Fruit fly (Drosophila melanogaster) whole organism, embryonic: Measurements from ENCODE around the gene CG12182.
A peak's percentile ranks its signal among the peaks of the same experiment; 100 is the strongest.

Experiments
- Antp ChIP-seq: fragments of 200-800 bp; sonication (Bioruptor generic); optimal IDR thresholded peaks from 3 replicates; lab custom pipeline; 2016; ENCODE audit warnings: missing biosample characterization, missing genetic modification characterization
- Atf6 ChIP-seq: fragments of 200-800 bp; sonication (Bioruptor generic); IDR thresholded peaks from 2 replicates; pipeline ENCODE4 v1.3.6; 2022; ENCODE audit warnings: missing biosample characterization, missing genetic modification characterization
- CG10654 ChIP-seq: fragments of 200-800 bp; sonication (Bioruptor generic); optimal IDR thresholded peaks from 2 replicates; lab custom pipeline; 2016; ENCODE audit warnings: missing biosample characterization, missing genetic modification characterization
- CG16779 ChIP-seq: fragments of 200-800 bp; sonication (Bioruptor generic); IDR thresholded peaks from 2 replicates; pipeline ENCODE4 v1.3.6; 2022; ENCODE audit warnings: missing biosample characterization, missing genetic modification characterization
- CG16813 ChIP-seq: fragments of 200-800 bp; sonication (Bioruptor generic); IDR thresholded peaks from 3 replicates; pipeline ENCODE4 v1.3.6; 2022; ENCODE audit warnings: missing biosample characterization, missing genetic modification characterization; ENCODE audit not compliant: partially characterized antibody
- CG17802 ChIP-seq: fragments of 200-800 bp; sonication (Bioruptor generic); optimal IDR thresholded peaks from 2 replicates; lab custom pipeline; 2018; ENCODE audit warnings: missing biosample characterization, mild to moderate bottlenecking, missing genetic modification characterization, moderate library complexity
- CG17912 ChIP-seq: fragments of 200-800 bp; sonication (Bioruptor generic); optimal IDR thresholded peaks from 2 replicates; lab custom pipeline; 2018; ENCODE audit warnings: missing biosample characterization, mild to moderate bottlenecking, missing genetic modification characterization
- CG2712 ChIP-seq: fragments of 200-800 bp; optimal IDR thresholded peaks from 3 replicates; lab custom pipeline; 2019; ENCODE audit warnings: missing biosample characterization, mild to moderate bottlenecking, missing genetic modification characterization, moderate library complexity
- CG3065 ChIP-seq: fragments of 200-800 bp; sonication (Bioruptor generic); optimal IDR thresholded peaks from 2 replicates; lab custom pipeline; 2016; ENCODE audit warnings: missing biosample characterization, missing genetic modification characterization
- CG4854 ChIP-seq: fragments of 200-800 bp; sonication (Bioruptor generic); optimal IDR thresholded peaks from 2 replicates; lab custom pipeline; 2016; ENCODE audit warnings: missing biosample characterization, missing genetic modification characterization, inconsistent platforms
- CG6254 ChIP-seq: fragments of 200-800 bp; sonication (Bioruptor generic); optimal IDR thresholded peaks from 3 replicates; lab custom pipeline; 2017; ENCODE audit warnings: mild to moderate bottlenecking, missing biosample characterization, missing genetic modification reagents, missing genetic modification characterization
- CG6654 ChIP-seq: fragments of 200-800 bp; sonication (Bioruptor generic); optimal IDR thresholded peaks from 2 replicates; lab custom pipeline; 2017; ENCODE audit warnings: missing biosample characterization, mild to moderate bottlenecking, missing genetic modification characterization
- CG8290 ChIP-seq, 3 experiments: fragments of 200-800 bp; sonication (Bioruptor generic); optimal IDR thresholded peaks; 2 replicates each; lab custom pipeline; 2016 to 2019; ENCODE audit warnings: missing biosample characterization in 3 of 3, missing genetic modification characterization in 3 of 3, mild to moderate bottlenecking in 2 of 3, moderate library complexity in 1 of 3
- CG9437 ChIP-seq: fragments of 200-800 bp; sonication (Bioruptor generic); optimal IDR thresholded peaks from 2 replicates; lab custom pipeline; 2018; ENCODE audit warnings: missing biosample characterization, mild to moderate bottlenecking, missing genetic modification characterization
- CHES-1-like ChIP-seq: fragments of 200-800 bp; sonication (Bioruptor generic); optimal IDR thresholded peaks from 2 replicates; lab custom pipeline; 2016; ENCODE audit warnings: missing biosample characterization, missing genetic modification characterization
- D ChIP-seq, 2 experiments: fragments of 200-800 bp in 1 of 2; fragments of >200 bp in 1 of 2; sonication (Bioruptor generic) in 1 of 2; optimal IDR thresholded peaks; 2 replicates in 1 of 2; 3 replicates in 1 of 2; lab custom pipeline; 2017; ENCODE audit warnings: mild to moderate bottlenecking in 1 of 2, missing biosample characterization in 1 of 2, missing genetic modification characterization in 1 of 2, missing genetic modification reagents in 1 of 2
- Dbx ChIP-seq: fragments of 200-800 bp; sonication (Bioruptor generic); IDR thresholded peaks from 3 replicates; pipeline ENCODE4 v1.3.6; 2022; ENCODE audit warnings: missing biosample characterization, missing genetic modification characterization
- Drgx ChIP-seq: fragments of 200-800 bp; sonication (Bioruptor generic); IDR thresholded peaks from 2 replicates; pipeline ENCODE4 v1.3.6; 2022; ENCODE audit warnings: missing biosample characterization, missing genetic modification characterization
- HLHmδ ChIP-seq: fragments of 200-800 bp; sonication (Bioruptor generic); optimal IDR thresholded peaks from 2 replicates; lab custom pipeline; 2018; ENCODE audit warnings: missing biosample characterization, mild to moderate bottlenecking, missing genetic modification characterization, moderate library complexity
- MTF-1 ChIP-seq: fragments of 200-800 bp; sonication (Bioruptor generic); optimal IDR thresholded peaks from 2 replicates; lab custom pipeline; 2018; ENCODE audit warnings: missing biosample characterization, mild to moderate bottlenecking, missing genetic modification characterization, borderline replicate concordance
- Rfx ChIP-seq: fragments of 200-800 bp; sonication (Bioruptor generic); IDR thresholded peaks from 2 replicates; pipeline ENCODE4 v1.3.6; 2022; ENCODE audit warnings: missing biosample characterization, missing genetic modification characterization
- Side ChIP-seq: fragments of 200-800 bp; sonication (Bioruptor generic); optimal IDR thresholded peaks from 2 replicates; lab custom pipeline; 2016; ENCODE audit warnings: missing biosample characterization, missing genetic modification characterization
- Sox100B ChIP-seq: fragments of 200-800 bp; sonication (Bioruptor generic); optimal IDR thresholded peaks from 3 replicates; lab custom pipeline; 2018; ENCODE audit warnings: missing biosample characterization, mild to moderate bottlenecking, missing genetic modification characterization
- abd-A ChIP-seq: fragments of 200-800 bp; sonication (Bioruptor generic); optimal IDR thresholded peaks from 3 replicates; lab custom pipeline; 2019; ENCODE audit warnings: missing biosample characterization, mild to moderate bottlenecking, missing genetic modification characterization, moderate library complexity
- az2 ChIP-seq: fragments of 200-800 bp; sonication (Bioruptor generic); optimal IDR thresholded peaks from 3 replicates; lab custom pipeline; 2016; ENCODE audit warnings: missing biosample characterization, missing genetic modification characterization
- bcd ChIP-seq: fragments of 200-800 bp; sonication (Bioruptor generic); optimal IDR thresholded peaks from 2 replicates; lab custom pipeline; 2017; ENCODE audit warnings: missing biosample characterization, mild to moderate bottlenecking, missing genetic modification characterization
- br ChIP-seq: fragments of >200 bp; optimal IDR thresholded peaks from 2 replicates; lab custom pipeline; 2017
- cas ChIP-seq: fragments of 200-800 bp; sonication (Bioruptor generic); IDR thresholded peaks from 2 replicates; pipeline ENCODE4 v1.3.6; 2022; ENCODE audit warnings: missing biosample characterization, missing genetic modification characterization
- cato ChIP-seq: fragments of 200-800 bp; sonication (Bioruptor generic); optimal IDR thresholded peaks from 2 replicates; lab custom pipeline; 2016; ENCODE audit warnings: missing biosample characterization, missing genetic modification characterization, borderline replicate concordance
- chinmo ChIP-seq: fragments of 200-800 bp; sonication (Bioruptor generic); IDR thresholded peaks from 4 replicates; pipeline ENCODE4 v1.3.6; 2022; ENCODE audit warnings: missing biosample characterization, missing genetic modification characterization; ENCODE audit not compliant: partially characterized antibody
- chm ChIP-seq: fragments of 200-800 bp; sonication (Bioruptor generic); IDR thresholded peaks from 2 replicates; pipeline ENCODE4 v1.3.6; 2022; ENCODE audit warnings: missing biosample characterization, missing genetic modification characterization
- chn ChIP-seq: fragments of 200-800 bp; sonication (Bioruptor generic); optimal IDR thresholded peaks from 2 replicates; lab custom pipeline; 2016; ENCODE audit warnings: missing biosample characterization, missing genetic modification characterization
- crc ChIP-seq: fragments of 200-800 bp; sonication (Bioruptor generic); optimal IDR thresholded peaks from 2 replicates; lab custom pipeline; 2016; ENCODE audit warnings: missing biosample characterization, missing genetic modification characterization
- gce ChIP-seq: fragments of 200-800 bp; sonication (Bioruptor generic); IDR thresholded peaks from 3 replicates; pipeline ENCODE4 v1.3.6; 2022; ENCODE audit warnings: missing biosample characterization, missing genetic modification characterization
- gcm2 ChIP-seq: fragments of 200-800 bp; sonication (Bioruptor generic); optimal IDR thresholded peaks from 2 replicates; lab custom pipeline; 2016; ENCODE audit warnings: missing biosample characterization, missing genetic modification characterization
- h ChIP-seq: fragments of >200 bp; optimal IDR thresholded peaks from 2 replicates; lab custom pipeline; 2017
- hth ChIP-seq: fragments of >200 bp; optimal IDR thresholded peaks from 2 replicates; lab custom pipeline; 2017; ENCODE audit warnings: inconsistent platforms
- mirr ChIP-seq: fragments of 200-800 bp; sonication (Bioruptor generic); optimal IDR thresholded peaks from 3 replicates; lab custom pipeline; 2018; ENCODE audit warnings: missing biosample characterization, mild to moderate bottlenecking, missing genetic modification characterization
- mld ChIP-seq: fragments of 200-800 bp; sonication (Bioruptor generic); IDR thresholded peaks from 3 replicates; pipeline ENCODE4 v1.3.6; 2022; ENCODE audit warnings: missing biosample characterization, missing genetic modification characterization; ENCODE audit not compliant: partially characterized antibody
- onecut ChIP-seq: fragments of 200-800 bp; sonication (Bioruptor generic); IDR thresholded peaks from 2 replicates; pipeline ENCODE4 v1.3.6; 2022; ENCODE audit warnings: missing biosample characterization, missing genetic modification characterization
- otp ChIP-seq: fragments of 200-800 bp; sonication (Bioruptor generic); IDR thresholded peaks from 3 replicates; pipeline ENCODE4, ENCODE4 v1.3.6; 2022; ENCODE audit warnings: missing biosample characterization, missing genetic modification characterization
- pum ChIP-seq: fragments of 200-800 bp; sonication (Bioruptor generic); optimal IDR thresholded peaks from 2 replicates; lab custom pipeline; 2016; ENCODE audit warnings: missing biosample characterization, missing genetic modification characterization
- rib ChIP-seq: fragments of 200-800 bp; sonication (Bioruptor generic); IDR thresholded peaks from 2 replicates; pipeline ENCODE4 v1.3.6; 2022; ENCODE audit warnings: missing biosample characterization, missing genetic modification characterization
- sens-2 ChIP-seq: fragments of 200-800 bp; sonication (Bioruptor generic); IDR thresholded peaks from 2 replicates; pipeline ENCODE4 v1.3.6; 2022; ENCODE audit warnings: missing biosample characterization, missing genetic modification characterization
- seq ChIP-seq: fragments of 200-800 bp; sonication (Bioruptor generic); IDR thresholded peaks from 2 replicates; pipeline ENCODE4 v1.3.6; 2022; ENCODE audit warnings: missing biosample characterization, missing genetic modification characterization
- sim ChIP-seq: fragments of 200-800 bp; sonication (Bioruptor generic); IDR thresholded peaks from 2 replicates; pipeline ENCODE4 v1.3.6; 2022; ENCODE audit warnings: missing biosample characterization, missing genetic modification characterization
- sima ChIP-seq: fragments of 200-800 bp; sonication (Bioruptor generic); optimal IDR thresholded peaks from 2 replicates; lab custom pipeline; 2016; ENCODE audit warnings: missing biosample characterization, missing genetic modification characterization
- stwl ChIP-seq: fragments of 200-800 bp; sonication (Bioruptor generic); optimal IDR thresholded peaks from 3 replicates; lab custom pipeline; 2018; ENCODE audit warnings: missing biosample characterization, mild to moderate bottlenecking, missing genetic modification characterization, moderate library complexity
- toy ChIP-seq: fragments of 200-800 bp; sonication (Bioruptor generic); IDR thresholded peaks from 2 replicates; pipeline ENCODE4 v1.3.6; 2022; ENCODE audit warnings: missing biosample characterization, missing genetic modification characterization
- yki ChIP-seq: fragments of >200 bp; optimal IDR thresholded peaks from 3 replicates; lab custom pipeline; 2018

CG12182 gene

DNA sequence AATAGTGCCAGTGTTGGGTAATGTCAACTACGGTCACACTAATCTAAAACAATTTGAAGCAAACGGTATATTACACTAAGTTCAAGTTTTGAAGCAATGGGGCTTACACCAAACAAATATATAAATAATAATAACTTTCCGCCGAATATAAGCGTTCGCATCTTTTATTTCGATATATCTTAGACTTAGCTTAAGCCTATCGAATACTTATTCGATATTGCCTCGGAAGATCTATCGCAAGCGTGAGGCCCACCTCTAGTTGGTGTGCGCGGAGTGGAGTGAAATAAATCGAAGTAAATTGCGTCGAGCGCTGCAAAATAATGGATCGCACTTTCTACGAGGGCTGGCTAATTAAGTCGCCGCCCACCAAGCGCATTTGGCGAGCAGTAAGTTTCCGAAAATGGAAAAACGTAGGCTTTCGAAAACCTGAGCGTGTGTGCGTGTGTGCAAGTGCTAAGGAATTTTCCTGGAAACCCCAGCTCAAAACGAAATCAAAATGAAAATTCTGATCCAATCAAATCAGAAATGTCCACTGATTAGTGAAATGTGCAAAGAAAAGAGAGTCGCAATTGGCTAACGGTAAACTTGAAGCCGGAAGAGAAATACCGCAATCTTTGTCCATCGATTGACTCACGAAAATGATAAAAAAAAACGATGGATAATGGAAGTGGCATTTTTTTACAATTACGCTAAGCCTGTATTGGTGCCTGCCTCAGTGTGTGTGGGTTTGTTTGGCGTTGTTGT is 10.0 kb downstream of the CG12182 start, which contains the start of gene dos (continued):
- TF ChIP-seq otp (GFP tag; lab: Robert Waterston, UW) (0 out of 3 replicates have a peak, but pooled peaks have one; percentile 50), onecut (GFP tag; lab: Robert Waterston, UW) (peak; percentile 27; the same call in 1 of the 2 replicates), seq (GFP tag; lab: Robert Waterston, UW) (no peak), CG16813 (GFP tag; lab: Robert Waterston, UW) (peak; percentile 79), sima (GFP tag; lab: Kevin White, UChicago) (no peak), stwl (tag; lab: Kevin White, UChicago) (peak; percentile 97), chm (GFP tag; lab: Robert Waterston, UW) (peak; percentile 23; the same call in 1 of the 2 replicates), CG6254 (no peak), mld (GFP tag; lab: Robert Waterston, UW) (no peak), Side (GFP tag; lab: Kevin White, UChicago) (no peak), gcm2 (GFP tag; lab: Kevin White, UChicago) (peak; percentile 28), Antp (GFP tag; lab: Kevin White, UChicago) (peak; percentile 24), pum (GFP tag; lab: Kevin White, UChicago) (no peak), Sox100B (peak; percentile 22), CG9437 (GFP tag; lab: Kevin White, UChicago) (no peak), sim (GFP tag; lab: Robert Waterston, UW) (no peak), Dbx (peak; percentile 62; the same call in 2 of the 3 replicates), CG6654 (GFP tag; lab: Kevin White, UChicago) (no peak), CG16779 (GFP tag; lab: Robert Waterston, UW) (no peak), crc (GFP tag; lab: Kevin White, UChicago) (no peak), CG17802 (tag; lab: Kevin White, UChicago) (peak; percentile 27), HLHmδ (peak; percentile 5), CG8290 (GFP tag; optimal IDR thresholded peaks at IDR 0.05; lab: Kevin White, UChicago) (peak; percentile 81), CG8290 (tag; optimal IDR thresholded peaks at IDR 0.05; lab: Kevin White, UChicago) (peak; percentile 7 to 79), hth (lab: Kevin White, UChicago) (no peak), Drgx (GFP tag; lab: Robert Waterston, UW) (no peak), MTF-1 (GFP tag; lab: Kevin White, UChicago) (no peak), chinmo (GFP tag; lab: Robert Waterston, UW) (no peak), rib (no peak), sens-2 (GFP tag; lab: Robert Waterston, UW) (no peak), abd-A (tag; lab: Kevin White, UChicago) (peak; percentile 42), Atf6 (no peak), bcd (GFP tag; lab: Kevin White, UChicago) (peak; percentile 10), CG4854 (GFP tag; lab: Kevin White, UChicago) (peak; percentile 49), cas (no peak), az2 (GFP tag; lab: Kevin White, UChicago) (peak; percentile 32), CHES-1-like (GFP tag; lab: Kevin White, UChicago) (no peak), CG17912 (GFP tag; lab: Kevin White, UChicago) (peak; percentile 17), h (lab: Kevin White, UChicago) (no peak), yki (no peak), D (optimal IDR thresholded peaks at IDR 0.05; lab: Kevin White, UChicago) (no peak), D (GFP tag; optimal IDR thresholded peaks at IDR 0.05; lab: Kevin White, UChicago) (no peak), CG3065 (GFP tag; lab: Kevin White, UChicago) (peak; percentile 17), gce (0 out of 3 replicates have a peak, but pooled peaks have one; percentile 38), toy (GFP tag; lab: Robert Waterston, UW) (no peak), Rfx (peak; percentile 38; the same call in 1 of the 2 replicates), br (lab: Kevin White, UChicago) (no peak), CG10654 (GFP tag; lab: Kevin White, UChicago) (peak; percentile 44), cato (GFP tag; lab: Kevin White, UChicago) (peak; percentile 22), CG2712 (peak; percentile 75), mirr (GFP tag; lab: Kevin White, UChicago) (no peak), chn (GFP tag; lab: Kevin White, UChicago) (peak; percentile 26)
